Fruit fly (Drosophila melanogaster) whole organism, embryonic: ENCODE results near the gene yellow-e2.

Experiments used
- Ada2b ChIP-seq: fragments of 200-800 bp; sonication (Bioruptor generic); IDR thresholded peaks from 2 replicates; pipeline ENCODE4 v1.3.6; 2022; ENCODE audit warnings: missing biosample characterization, missing genetic modification characterization
- Atf-2 ChIP-seq: fragments of 200-800 bp; sonication (Bioruptor generic); optimal IDR thresholded peaks from 2 replicates; lab custom pipeline; 2016; ENCODE audit warnings: missing biosample characterization, missing genetic modification characterization
- CG10366 ChIP-seq: fragments of 200-800 bp; sonication (Bioruptor generic); IDR thresholded peaks from 2 replicates; pipeline ENCODE4 v1.3.6; 2022; ENCODE audit warnings: missing biosample characterization, missing genetic modification characterization
- CG11695 ChIP-seq: fragments of 200-800 bp; sonication (Bioruptor generic); IDR thresholded peaks from 3 replicates; pipeline ENCODE4 v1.3.6; 2022; ENCODE audit warnings: missing biosample characterization, missing genetic modification characterization
- CG12659 ChIP-seq: fragments of 200-800 bp; sonication (Bioruptor generic); optimal IDR thresholded peaks from 3 replicates; lab custom pipeline; 2017; ENCODE audit warnings: mild to moderate bottlenecking, missing biosample characterization, missing genetic modification reagents, missing genetic modification characterization
- CG14667 ChIP-seq: fragments of 200-800 bp; sonication (Bioruptor generic); IDR thresholded peaks from 2 replicates; pipeline ENCODE4 v1.3.6; 2022; ENCODE audit warnings: missing biosample characterization, missing genetic modification characterization
- CG15073 ChIP-seq: fragments of 200-800 bp; sonication (Bioruptor generic); optimal IDR thresholded peaks from 2 replicates; lab custom pipeline; 2016; ENCODE audit warnings: missing biosample characterization, missing genetic modification characterization
- CG15601 ChIP-seq: fragments of 200-800 bp; sonication (Bioruptor generic); optimal IDR thresholded peaks from 3 replicates; lab custom pipeline; 2019; ENCODE audit warnings: missing biosample characterization, mild to moderate bottlenecking, missing genetic modification characterization, moderate library complexity
- CG17385 ChIP-seq: fragments of 200-800 bp; sonication (Bioruptor generic); optimal IDR thresholded peaks from 3 replicates; lab custom pipeline; 2018; ENCODE audit warnings: missing biosample characterization, mild to moderate bottlenecking, missing genetic modification characterization
- CG17612 ChIP-seq: fragments of 200-800 bp; sonication (Bioruptor generic); IDR thresholded peaks from 2 replicates; pipeline ENCODE4 v1.3.6; 2022; ENCODE audit warnings: missing biosample characterization, missing genetic modification characterization
- CG18476 ChIP-seq: fragments of 200-800 bp; sonication (Bioruptor generic); optimal IDR thresholded peaks from 2 replicates; lab custom pipeline; 2016; ENCODE audit warnings: missing biosample characterization, mild to moderate bottlenecking, missing genetic modification characterization
- CG2202 ChIP-seq: fragments of 200-800 bp; sonication (Bioruptor generic); optimal IDR thresholded peaks from 2 replicates; lab custom pipeline; 2018; ENCODE audit warnings: missing biosample characterization, mild to moderate bottlenecking, missing genetic modification characterization
- CG2678 ChIP-seq: fragments of 200-800 bp; sonication (Bioruptor generic); optimal IDR thresholded peaks from 3 replicates; lab custom pipeline; 2019; ENCODE audit warnings: missing biosample characterization, mild to moderate bottlenecking, missing genetic modification characterization, moderate library complexity
- CG2875 ChIP-seq: fragments of 200-800 bp; sonication (Bioruptor generic); optimal IDR thresholded peaks from 2 replicates; lab custom pipeline; 2017; ENCODE audit warnings: missing biosample characterization, mild to moderate bottlenecking, missing genetic modification characterization, missing genetic modification reagents
- CG34224 ChIP-seq: fragments of 200-800 bp; sonication (Bioruptor generic); IDR thresholded peaks from 3 replicates; pipeline ENCODE4 v1.3.6; 2022; ENCODE audit warnings: missing biosample characterization, missing genetic modification characterization; ENCODE audit not compliant: partially characterized antibody
- CG4360 ChIP-seq: fragments of 200-800 bp; sonication (Bioruptor generic); IDR thresholded peaks from 2 replicates; pipeline ENCODE4 v1.3.6; 2022; ENCODE audit warnings: missing biosample characterization, missing genetic modification characterization
- CG6654 ChIP-seq: fragments of 200-800 bp; sonication (Bioruptor generic); optimal IDR thresholded peaks from 2 replicates; lab custom pipeline; 2017; ENCODE audit warnings: missing biosample characterization, mild to moderate bottlenecking, missing genetic modification characterization
- CG7271 ChIP-seq: fragments of 200-800 bp; sonication (Bioruptor generic); optimal IDR thresholded peaks from 2 replicates; lab custom pipeline; 2018; ENCODE audit warnings: missing biosample characterization, mild to moderate bottlenecking, missing genetic modification characterization, moderate library complexity
- CG8281 ChIP-seq: fragments of 200-800 bp; sonication (Bioruptor generic); optimal IDR thresholded peaks from 2 replicates; lab custom pipeline; 2018; ENCODE audit warnings: missing biosample characterization, mild to moderate bottlenecking, missing genetic modification characterization, moderate library complexity
- CTCF ChIP-seq: fragments of 200-800 bp; sonication (Bioruptor generic); optimal IDR thresholded peaks from 2 replicates; lab custom pipeline; 2017; ENCODE audit warnings: missing biosample characterization, mild to moderate bottlenecking, missing genetic modification characterization, moderate library complexity
- Dbx ChIP-seq: fragments of 200-800 bp; sonication (Bioruptor generic); IDR thresholded peaks from 3 replicates; pipeline ENCODE4 v1.3.6; 2022; ENCODE audit warnings: missing biosample characterization, missing genetic modification characterization
- Elba2 ChIP-seq: fragments of 200-800 bp; sonication (Bioruptor generic); optimal IDR thresholded peaks from 3 replicates; lab custom pipeline; 2016; ENCODE audit warnings: missing biosample characterization, missing genetic modification characterization
- Gug ChIP-seq: fragments of 200-800 bp; sonication (Bioruptor generic); IDR thresholded peaks from 4 replicates; pipeline ENCODE4 v1.3.6; 2022; ENCODE audit warnings: missing biosample characterization, missing genetic modification characterization
- H2.0 ChIP-seq: fragments of 200-800 bp; sonication (Bioruptor generic); IDR thresholded peaks from 2 replicates; pipeline ENCODE4 v1.3.6; 2022; ENCODE audit warnings: missing biosample characterization, missing genetic modification characterization
- HmgZ ChIP-seq: fragments of 200-800 bp; sonication (Bioruptor generic); optimal IDR thresholded peaks from 2 replicates; lab custom pipeline; 2018; ENCODE audit warnings: missing biosample characterization, mild to moderate bottlenecking, missing genetic modification characterization
- Hsf ChIP-seq: fragments of 200-800 bp; sonication (Bioruptor generic); optimal IDR thresholded peaks from 3 replicates; lab custom pipeline; 2016; ENCODE audit warnings: missing biosample characterization, missing genetic modification characterization
- Lim3 ChIP-seq: fragments of 200-800 bp; sonication (Bioruptor generic); IDR thresholded peaks from 2 replicates; pipeline ENCODE4 v1.3.6; 2022; ENCODE audit warnings: missing biosample characterization, missing genetic modification characterization
- Nf-YC ChIP-seq: fragments of 200-800 bp; optimal IDR thresholded peaks from 3 replicates; lab custom pipeline; 2019; ENCODE audit warnings: missing biosample characterization, mild to moderate bottlenecking, missing genetic modification characterization, moderate library complexity
- Poxn ChIP-seq: fragments of 200-800 bp; sonication (Bioruptor generic); IDR thresholded peaks from 2 replicates; pipeline ENCODE4 v1.3.6; 2022; ENCODE audit warnings: missing biosample characterization, missing genetic modification characterization
- Sry-β ChIP-seq: fragments of 200-800 bp; sonication (Bioruptor generic); optimal IDR thresholded peaks from 2 replicates; lab custom pipeline; 2018; ENCODE audit warnings: missing biosample characterization, mild to moderate bottlenecking, missing genetic modification characterization, moderate library complexity
- TFAM ChIP-seq: fragments of 200-800 bp; sonication (Bioruptor generic); optimal IDR thresholded peaks from 2 replicates; lab custom pipeline; 2017; ENCODE audit warnings: missing biosample characterization, missing genetic modification characterization, inconsistent platforms
- Xbp1 ChIP-seq: fragments of 200-800 bp; sonication (Bioruptor generic); optimal IDR thresholded peaks from 3 replicates; lab custom pipeline; 2016; ENCODE audit warnings: missing biosample characterization, mild to moderate bottlenecking, missing genetic modification characterization
- ase ChIP-seq: fragments of 200-800 bp; sonication (Bioruptor generic); IDR thresholded peaks from 3 replicates; pipeline ENCODE4 v1.3.6; 2022; ENCODE audit warnings: missing biosample characterization, missing genetic modification characterization
- ato ChIP-seq: fragments of 200-800 bp; sonication (Bioruptor generic); IDR thresholded peaks from 2 replicates; pipeline ENCODE4 v1.3.6; 2022; ENCODE audit warnings: missing biosample characterization, missing genetic modification characterization; ENCODE audit not compliant: partially characterized antibody
- bsh ChIP-seq, 2 experiments: fragments of 200-800 bp; sonication (Bioruptor generic); optimal IDR thresholded peaks; 2 replicates each; lab custom pipeline; 2017 to 2018; ENCODE audit warnings: mild to moderate bottlenecking in 2 of 2, missing biosample characterization in 2 of 2, missing genetic modification characterization in 2 of 2, moderate library complexity in 1 of 2
- da ChIP-seq: fragments of 200-800 bp; sonication (Bioruptor generic); optimal IDR thresholded peaks from 2 replicates; lab custom pipeline; 2016; ENCODE audit warnings: missing biosample characterization, missing genetic modification characterization
- dan ChIP-seq: fragments of 200-800 bp; sonication (Bioruptor generic); IDR thresholded peaks from 2 replicates; pipeline ENCODE4 v1.3.6; 2022; ENCODE audit warnings: missing biosample characterization, missing genetic modification characterization
- grau ChIP-seq: fragments of 200-800 bp; optimal IDR thresholded peaks from 3 replicates; lab custom pipeline; 2019; ENCODE audit warnings: missing biosample characterization, mild to moderate bottlenecking, missing genetic modification characterization, moderate library complexity
- her ChIP-seq: fragments of 200-800 bp; sonication (Bioruptor generic); optimal IDR thresholded peaks from 2 replicates; lab custom pipeline; 2016; ENCODE audit warnings: missing biosample characterization, missing genetic modification characterization
- lov ChIP-seq, 2 experiments: fragments of 200-800 bp in 1 of 2; fragments of >200 bp in 1 of 2; sonication (Bioruptor generic) in 1 of 2; IDR thresholded peaks in 1 of 2; optimal IDR thresholded peaks in 1 of 2; 2 replicates in 1 of 2; 3 replicates in 1 of 2; pipeline versions ENCODE4 v1.3.6 to Lab custom; 2017 to 2022; ENCODE audit warnings: missing biosample characterization in 1 of 2, missing genetic modification characterization in 1 of 2
- maf-S ChIP-seq: fragments of 200-800 bp; sonication (Bioruptor generic); optimal IDR thresholded peaks from 2 replicates; lab custom pipeline; 2016; ENCODE audit warnings: missing biosample characterization, missing genetic modification characterization
- oc ChIP-seq: fragments of 200-800 bp; sonication (Bioruptor generic); optimal IDR thresholded peaks from 2 replicates; lab custom pipeline; 2018; ENCODE audit warnings: missing biosample characterization, mild to moderate bottlenecking, missing genetic modification characterization, moderate library complexity
- pan ChIP-seq, 4 experiments: fragments of >200 bp in 3 of 4; fragments of 200-800 bp in 1 of 4; sonication (Bioruptor generic) in 1 of 4; optimal IDR thresholded peaks in 3 of 4; IDR thresholded peaks in 1 of 4; 2 replicates each; pipeline versions ENCODE4 v1.3.6 to Lab custom; 2017 to 2022; ENCODE audit warnings: missing biosample characterization in 2 of 4, missing genetic modification characterization in 2 of 4, mixed read lengths in 1 of 4
- pzg ChIP-seq: fragments of 200-800 bp; sonication (Bioruptor generic); optimal IDR thresholded peaks from 3 replicates; lab custom pipeline; 2018; ENCODE audit warnings: missing biosample characterization, mild to moderate bottlenecking, missing genetic modification characterization, moderate library complexity
- sqz ChIP-seq: fragments of 200-800 bp; sonication (Bioruptor generic); optimal IDR thresholded peaks from 3 replicates; lab custom pipeline; 2018; ENCODE audit warnings: missing biosample characterization, mild to moderate bottlenecking, missing genetic modification characterization
- tio ChIP-seq: fragments of 200-800 bp; sonication (Bioruptor generic); optimal IDR thresholded peaks from 2 replicates; lab custom pipeline; 2017; ENCODE audit warnings: missing biosample characterization, missing genetic modification characterization, inconsistent platforms
- tll ChIP-seq, 2 experiments: fragments of 200-800 bp in 1 of 2; fragments of >200 bp in 1 of 2; sonication (Bioruptor generic) in 1 of 2; optimal IDR thresholded peaks; 2 replicates each; lab custom pipeline; 2017 to 2019; ENCODE audit warnings: missing biosample characterization in 2 of 2, missing genetic modification characterization in 2 of 2, mild to moderate bottlenecking in 1 of 2, moderate library complexity in 1 of 2
- tup ChIP-seq: fragments of 200-800 bp; sonication (Bioruptor generic); optimal IDR thresholded peaks from 2 replicates; lab custom pipeline; 2016; ENCODE audit warnings: missing biosample characterization, mild to moderate bottlenecking, missing genetic modification characterization, moderate library complexity
- vvl ChIP-seq: fragments of 200-800 bp; sonication (Bioruptor generic); IDR thresholded peaks from 2 replicates; pipeline ENCODE4 v1.3.6; 2022; ENCODE audit warnings: missing biosample characterization, missing genetic modification characterization
- zf30C ChIP-seq: fragments of 200-800 bp; sonication (Bioruptor generic); optimal IDR thresholded peaks from 3 replicates; lab custom pipeline; 2018; ENCODE audit warnings: missing biosample characterization, mild to moderate bottlenecking, missing genetic modification characterization

The yellow-e2 gene

DNA sequence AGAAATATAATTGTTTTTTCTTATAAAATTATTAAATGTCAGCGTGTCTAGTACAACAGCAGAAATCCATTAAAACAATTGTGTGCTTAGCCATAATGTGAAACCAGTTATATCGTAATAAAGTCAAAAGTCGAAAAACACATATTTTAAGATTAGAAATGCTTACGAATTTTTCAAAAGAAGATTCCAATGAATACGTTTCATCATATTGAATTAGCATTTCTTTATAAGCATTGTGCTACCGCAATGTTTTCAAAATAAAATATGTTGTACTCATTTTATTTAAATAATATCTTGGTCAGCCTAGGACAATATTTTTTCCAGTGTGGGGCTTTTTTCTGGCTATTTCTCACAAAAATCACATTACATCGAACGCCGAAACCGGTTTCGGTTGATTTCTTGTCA lies 46.1 kb upstream of the yellow-e2 start (continued):
- TF ChIP-seq tll (GFP tag; optimal IDR thresholded peaks at IDR 0.05; lab: Kevin White, UChicago), result peak in 1 of 2 experiments; percentile 1
- peak; percentile 60 for TF ChIP-seq sqz (GFP tag; lab: Kevin White, UChicago)
- TF ChIP-seq vvl (GFP tag; lab: Robert Waterston, UW), result peak; percentile 55; the same call in 1 of the 2 replicates
- no peak for TF ChIP-seq lov (optimal IDR thresholded peaks at IDR 0.05; lab: Kevin White, UChicago)
- no peak for TF ChIP-seq lov (GFP tag; IDR thresholded peaks at IDR 0.05; lab: Robert Waterston, UW)
- peak; percentile 19 for TF ChIP-seq CTCF
- peak; percentile 61 for TF ChIP-seq CG8281 (tag; lab: Kevin White, UChicago)
- no peak for TF ChIP-seq pan (optimal IDR thresholded peaks at IDR 0.05; lab: Kevin White, UChicago)
- peak in 1 of 2 experiments; percentile 62 for TF ChIP-seq pan (GFP tag; optimal IDR thresholded peaks at IDR 0.05 in 1 of 2, IDR thresholded peaks at IDR 0.05 in 1 of 2)
- no peak for TF ChIP-seq TFAM (GFP tag; lab: Kevin White, UChicago)
- TF ChIP-seq oc, result peak; percentile 38
- no peak for TF ChIP-seq CG7271
- TF ChIP-seq ato, result no peak
- TF ChIP-seq Poxn (GFP tag; lab: Robert Waterston, UW), result no peak
- TF ChIP-seq CG11695 (GFP tag; lab: Robert Waterston, UW), result peak; percentile 66
- TF ChIP-seq maf-S (GFP tag; lab: Kevin White, UChicago), result peak; percentile 42
- peak; percentile 31 for TF ChIP-seq zf30C
- TF ChIP-seq dan (GFP tag; lab: Robert Waterston, UW), result no peak
- peak; percentile 88 for TF ChIP-seq grau (tag; lab: Kevin White, UChicago)
- peak; percentile 59 for TF ChIP-seq Nf-YC (tag; lab: Kevin White, UChicago)
- TF ChIP-seq Lim3 (GFP tag; lab: Robert Waterston, UW), result no peak
- TF ChIP-seq CG34224, result no peak
- TF ChIP-seq bsh (GFP tag; optimal IDR thresholded peaks at IDR 0.05; lab: Kevin White, UChicago), result peak; percentile 70 to 76
- TF ChIP-seq tio (GFP tag; lab: Kevin White, UChicago), result peak; percentile 87
- peak; percentile 83 for TF ChIP-seq Xbp1 (GFP tag; lab: Kevin White, UChicago)
- peak; percentile 74 for TF ChIP-seq CG17385 (GFP tag; lab: Kevin White, UChicago)
- TF ChIP-seq Gug (GFP tag; lab: Robert Waterston, UW), result peak; percentile 37; the same call in 1 of the 4 replicates
- TF ChIP-seq Elba2 (GFP tag; lab: Kevin White, UChicago), result no peak
- peak; percentile 4 for TF ChIP-seq Sry-β
- peak; percentile 68 for TF ChIP-seq Dbx (GFP tag; lab: Robert Waterston, UW)
- TF ChIP-seq her (GFP tag; lab: Kevin White, UChicago), result no peak
- peak; percentile 74 for TF ChIP-seq Hsf
- no peak for TF ChIP-seq ase (GFP tag; lab: Robert Waterston, UW)
- peak; percentile 72 for TF ChIP-seq CG18476 (GFP tag; lab: Kevin White, UChicago)
- peak; percentile 84 for TF ChIP-seq CG12659 (GFP tag; lab: Kevin White, UChicago)
- peak; percentile 48; the same call in 1 of the 2 replicates for TF ChIP-seq CG14667 (GFP tag; lab: Robert Waterston, UW)
- TF ChIP-seq CG15601 (tag; lab: Kevin White, UChicago), result peak; percentile 77
- peak; percentile 68 for TF ChIP-seq CG2875 (GFP tag; lab: Kevin White, UChicago)
- peak; percentile 55 for TF ChIP-seq CG2202 (tag; lab: Kevin White, UChicago)
- peak; percentile 41; the same call in 1 of the 2 replicates for TF ChIP-seq CG10366 (GFP tag; lab: Robert Waterston, UW)
- peak; percentile 64 for TF ChIP-seq Ada2b (GFP tag; lab: Robert Waterston, UW)
- peak; percentile 23 for TF ChIP-seq Atf-2
- TF ChIP-seq CG15073 (GFP tag; lab: Kevin White, UChicago), result peak; percentile 2
- peak; percentile 51; the same call in 1 of the 2 replicates for TF ChIP-seq H2.0 (GFP tag; lab: Robert Waterston, UW)
- TF ChIP-seq CG2678 (tag; lab: Kevin White, UChicago), result peak; percentile 91
- TF ChIP-seq HmgZ, result peak; percentile 43
- no peak for TF ChIP-seq pzg (GFP tag; lab: Kevin White, UChicago)
- TF ChIP-seq tup, result no peak
- no peak for TF ChIP-seq da (GFP tag; lab: Kevin White, UChicago)
- TF ChIP-seq CG6654 (GFP tag; lab: Kevin White, UChicago), result peak; percentile 50
- TF ChIP-seq CG4360 (GFP tag; lab: Robert Waterston, UW), result no peak
- no peak for TF ChIP-seq CG17612
